Fruit fly (Drosophila melanogaster): ENCODE results near the gene Stip1.

Stip1 gene

dm6 chr2L:285596-286023 is 9.3 kb upstream of the Stip1 start (continued):
- TF ChIP-seq CG30403 (GFP tag; optimal IDR thresholded peaks at IDR 0.05): peak; percentile 59
- TF ChIP-seq gt (GFP tag; IDR thresholded peaks at IDR 0.05): no peak
- peak; percentile 40 for TF ChIP-seq CG1792 (GFP tag; optimal IDR thresholded peaks at IDR 0.05)
- TF ChIP-seq hkb (optimal IDR thresholded peaks at IDR 0.05): no peak
- TF ChIP-seq hkb (GFP tag; IDR thresholded peaks at IDR 0.05): peak; percentile 42; the same call in 1 of the 2 replicates
- no peak for TF ChIP-seq Doc3 (GFP tag; IDR thresholded peaks at IDR 0.05; ENCODE audit: partially characterized antibody)
- TF ChIP-seq ems (GFP tag; optimal IDR thresholded peaks at IDR 0.05): peak; percentile 54
- no peak for TF ChIP-seq CG3995 (GFP tag; optimal IDR thresholded peaks at IDR 0.05)
- peak; percentile 24 to 32 for TF ChIP-seq dpn (GFP tag; optimal IDR thresholded peaks at IDR 0.05)
- peak; percentile 66 for TF ChIP-seq CG32532 (GFP tag; IDR thresholded peaks at IDR 0.05)
- no peak for TF ChIP-seq CG31224 (GFP tag; IDR thresholded peaks at IDR 0.05)
- TF ChIP-seq CG5953 (GFP tag; IDR thresholded peaks at IDR 0.05): 0 out of 2 replicates have a peak, but pooled peaks have one; percentile 29
- TF ChIP-seq Dad (GFP tag; optimal IDR thresholded peaks at IDR 0.05): peak; percentile 5
- peak; percentile 19 for TF ChIP-seq CG3407 (GFP tag; optimal IDR thresholded peaks at IDR 0.05)
- TF ChIP-seq CG5180 (GFP tag; optimal IDR thresholded peaks at IDR 0.05): peak; percentile 69
- no peak for TF ChIP-seq repo (GFP tag; optimal IDR thresholded peaks at IDR 0.05)
- peak; percentile 57; the same call in 1 of the 3 replicates for TF ChIP-seq CG6791 (GFP tag; IDR thresholded peaks at IDR 0.05; ENCODE audit: partially characterized antibody)
- peak; percentile 54 for TF ChIP-seq Sry-δ (GFP tag; optimal IDR thresholded peaks at IDR 0.05)
- TF ChIP-seq Camta (GFP tag; optimal IDR thresholded peaks at IDR 0.05): no peak
- peak; percentile 7 for TF ChIP-seq CG15696 (tag; optimal IDR thresholded peaks at IDR 0.05)
- no peak for TF ChIP-seq C15 (GFP tag; IDR thresholded peaks at IDR 0.05)
- peak; percentile 13 for TF ChIP-seq jumu (GFP tag; optimal IDR thresholded peaks at IDR 0.05)
- TF ChIP-seq CG10321 (GFP tag; IDR thresholded peaks at IDR 0.05): no peak
- TF ChIP-seq tll (GFP tag; optimal IDR thresholded peaks at IDR 0.05): no peak
- TF ChIP-seq inv (GFP tag; IDR thresholded peaks at IDR 0.05; ENCODE audit: partially characterized antibody): no peak
- no peak for TF ChIP-seq CG11398 (GFP tag; optimal IDR thresholded peaks at IDR 0.05)
- TF ChIP-seq CG2202 (tag; optimal IDR thresholded peaks at IDR 0.05): no peak
- no peak for TF ChIP-seq salm (tag; optimal IDR thresholded peaks at IDR 0.05)
- peak; percentile 42 for TF ChIP-seq CG13624 (GFP tag; optimal IDR thresholded peaks at IDR 0.05)
- TF ChIP-seq NC2α (GFP tag; optimal IDR thresholded peaks at IDR 0.05): peak; percentile 5
- TF ChIP-seq pita (GFP tag; optimal IDR thresholded peaks at IDR 0.05): no peak
- peak; percentile 5; the same call in 1 of the 4 replicates for TF ChIP-seq chinmo (GFP tag; IDR thresholded peaks at IDR 0.05; ENCODE audit: partially characterized antibody)
- peak; percentile 52 for TF ChIP-seq cwo (GFP tag; optimal IDR thresholded peaks at IDR 0.05)
- TF ChIP-seq CG16813 (GFP tag; IDR thresholded peaks at IDR 0.05; ENCODE audit: partially characterized antibody): no peak
- peak; percentile 43 for TF ChIP-seq ATbp (GFP tag; optimal IDR thresholded peaks at IDR 0.05)
- TF ChIP-seq dysf (GFP tag; IDR thresholded peaks at IDR 0.05): 0 out of 3 replicates have a peak, but pooled peaks have one; percentile 42
- peak; percentile 79 for TF ChIP-seq ttk (GFP tag; IDR thresholded peaks at IDR 0.05)
- peak; percentile 55 for TF ChIP-seq CG30020 (tag; optimal IDR thresholded peaks at IDR 0.05)
- no peak for TF ChIP-seq pan (optimal IDR thresholded peaks at IDR 0.05)
- TF ChIP-seq pan (GFP tag; optimal IDR thresholded peaks at IDR 0.05 in 1 of 2, IDR thresholded peaks at IDR 0.05 in 1 of 2): no peak
- no peak for TF ChIP-seq ase (GFP tag; IDR thresholded peaks at IDR 0.05)
- TF ChIP-seq CG7745 (tag; optimal IDR thresholded peaks at IDR 0.05): no peak
- TF ChIP-seq Dip3 (GFP tag; optimal IDR thresholded peaks at IDR 0.05): peak; percentile 54
- TF ChIP-seq Jarid2 (GFP tag; optimal IDR thresholded peaks at IDR 0.05): peak; percentile 92
- no peak for TF ChIP-seq corto (GFP tag; optimal IDR thresholded peaks at IDR 0.05)
- peak; percentile 27 for TF ChIP-seq kah (GFP tag; optimal IDR thresholded peaks at IDR 0.05)
- TF ChIP-seq Deaf1 (tag; optimal IDR thresholded peaks at IDR 0.05): peak; percentile 70
- TF ChIP-seq mld (GFP tag; IDR thresholded peaks at IDR 0.05; ENCODE audit: partially characterized antibody): no peak
- no peak for TF ChIP-seq Ets65A (GFP tag)
- TF ChIP-seq bsh (GFP tag; optimal IDR thresholded peaks at IDR 0.05): peak in 1 of 2 experiments; percentile 60
- peak; percentile 25 for TF ChIP-seq CG17802 (tag; optimal IDR thresholded peaks at IDR 0.05)
